Worm (Caenorhabditis elegans) whole organism, L1 larva: ENCODE results near the gene W04B5.5.

Experiments used
- C16A3.4 ChIP-seq: fragments of 150-350 bp; optimal IDR thresholded peaks from 2 replicates; lab custom pipeline; 2014; ENCODE audit warnings: missing biosample characterization, missing genetic modification characterization
- C34B4.2 ChIP-seq: sonication (generic microtip); optimal IDR thresholded peaks from 2 replicates; lab custom pipeline; 2017; ENCODE audit warnings: mild to moderate bottlenecking, missing genetic modification characterization, missing compliant biosample characterization
- F16B12.6 ChIP-seq: fragments of 150-350 bp; optimal IDR thresholded peaks from 2 replicates; lab custom pipeline; 2014; ENCODE audit warnings: missing biosample characterization, missing genetic modification characterization
- aha-1 ChIP-seq: fragments of 150-350 bp; optimal IDR thresholded peaks from 2 replicates; lab custom pipeline; 2014; ENCODE audit warnings: missing biosample characterization, missing genetic modification characterization
- ama-1 ChIP-seq: fragments of 150-350 bp; optimal IDR thresholded peaks from 2 replicates; lab custom pipeline; 2014
- ceh-63 ChIP-seq: fragments of 200-800 bp; sonication (Bioruptor generic); optimal IDR thresholded peaks from 2 replicates; lab custom pipeline; 2018; ENCODE audit warnings: mild to moderate bottlenecking, missing genetic modification characterization, missing compliant biosample characterization
- ceh-8 ChIP-seq: fragments of 200-800 bp; sonication (Bioruptor generic); optimal IDR thresholded peaks from 2 replicates; lab custom pipeline; 2018; ENCODE audit warnings: mild to moderate bottlenecking, missing genetic modification characterization, moderate library complexity, missing compliant biosample characterization
- ceh-88 ChIP-seq: fragments of 200-800 bp; sonication (Bioruptor generic); IDR thresholded peaks from 2 replicates; pipeline ENCODE4 v1.3.6; 2022; ENCODE audit warnings: missing genetic modification characterization, missing compliant biosample characterization
- ceh-90 ChIP-seq: sonication (generic microtip); optimal IDR thresholded peaks from 2 replicates; lab custom pipeline; 2016; ENCODE audit warnings: missing genetic modification characterization, missing compliant biosample characterization
- ces-1 ChIP-seq: fragments of 150-350 bp; optimal IDR thresholded peaks from 2 replicates; lab custom pipeline; 2014; ENCODE audit warnings: missing biosample characterization, missing genetic modification reagents, missing genetic modification characterization
- dpl-1 ChIP-seq, 3 experiments: fragments of 150-350 bp in 2 of 3; sonication (generic microtip) in 1 of 3; optimal IDR thresholded peaks; 2 replicates each; lab custom pipeline; 2014 to 2017; ENCODE audit warnings: missing biosample characterization in 3 of 3, missing genetic modification characterization in 3 of 3, missing genetic modification reagents in 3 of 3
- efl-1 ChIP-seq, 4 experiments: fragments of 150-350 bp; optimal IDR thresholded peaks in 3 of 4; peaks in 1 of 4; 1 replicate in 1 of 4; 2 replicates in 3 of 4; lab custom pipeline; 2014; ENCODE audit warnings: missing biosample characterization in 2 of 4, missing genetic modification characterization in 2 of 4, missing genetic modification reagents in 2 of 4
- efl-3 ChIP-seq: fragments of 200-800 bp; sonication (Bioruptor generic); optimal IDR thresholded peaks from 2 replicates; lab custom pipeline; 2018; ENCODE audit warnings: mild to moderate bottlenecking, missing genetic modification characterization, missing compliant biosample characterization
- egl-13 ChIP-seq: sonication (generic microtip); optimal IDR thresholded peaks from 2 replicates; lab custom pipeline; 2016; ENCODE audit warnings: missing genotype, missing genetic modification reagents, missing genetic modification characterization, missing compliant biosample characterization
- elt-3 ChIP-seq, 6 experiments: fragments of 150-350 bp in 1 of 6; sonication (generic microtip); optimal IDR thresholded peaks; 2 replicates each; lab custom pipeline; 2017 to 2018; ENCODE audit warnings: missing biosample characterization in 6 of 6, missing genetic modification characterization in 6 of 6, inconsistent platforms in 1 of 6
- grh-1 ChIP-seq: fragments of 200-800 bp; sonication (Bioruptor generic); IDR thresholded peaks from 2 replicates; pipeline ENCODE4 v1.3.6; 2022; ENCODE audit warnings: missing genetic modification reagents, missing genetic modification characterization, missing compliant biosample characterization
- hlh-17 ChIP-seq: fragments of 200-800 bp; sonication (Bioruptor generic); optimal IDR thresholded peaks from 2 replicates; lab custom pipeline; 2018; ENCODE audit warnings: missing genetic modification characterization, mild to moderate bottlenecking, missing compliant biosample characterization, moderate library complexity, borderline replicate concordance
- hpl-2 ChIP-seq: fragments of 150-350 bp; optimal IDR thresholded peaks from 2 replicates; lab custom pipeline; 2014; ENCODE audit warnings: missing biosample characterization, missing genetic modification reagents, missing genetic modification characterization
- irx-1 ChIP-seq: sonication (generic microtip); optimal IDR thresholded peaks from 2 replicates; lab custom pipeline; 2016; ENCODE audit warnings: missing genetic modification characterization, missing compliant biosample characterization
- jun-1 ChIP-seq: fragments of 150-350 bp; optimal IDR thresholded peaks from 2 replicates; lab custom pipeline; 2014; ENCODE audit warnings: missing biosample characterization, missing genetic modification reagents, missing genetic modification characterization
- lin-39 ChIP-seq: fragments of 150-350 bp; optimal IDR thresholded peaks from 2 replicates; lab custom pipeline; 2014; ENCODE audit warnings: missing biosample characterization, missing genetic modification reagents, missing genetic modification characterization
- lsy-2 ChIP-seq, 2 experiments: fragments of 150-350 bp; optimal IDR thresholded peaks; 2 replicates each; lab custom pipeline; 2014; ENCODE audit warnings: missing biosample characterization in 2 of 2, missing genetic modification characterization in 2 of 2
- mab-9 ChIP-seq: fragments of 200-800 bp; sonication (Bioruptor generic); IDR thresholded peaks from 2 replicates; pipeline ENCODE4 v1.3.6; 2022; ENCODE audit warnings: missing genetic modification reagents, missing genetic modification characterization, missing compliant biosample characterization
- mdl-1 ChIP-seq, 2 experiments: fragments of 150-350 bp; optimal IDR thresholded peaks; 2 replicates each; lab custom pipeline; 2014 to 2017; ENCODE audit warnings: missing biosample characterization in 2 of 2, missing genetic modification characterization in 2 of 2, inconsistent platforms in 1 of 2
- mef-2 ChIP-seq: fragments of 150-350 bp; optimal IDR thresholded peaks from 2 replicates; lab custom pipeline; 2014; ENCODE audit warnings: missing biosample characterization, missing genetic modification characterization
- mep-1 ChIP-seq: fragments of 150-350 bp; optimal IDR thresholded peaks from 2 replicates; lab custom pipeline; 2014; ENCODE audit warnings: missing biosample characterization, missing genetic modification characterization
- nhr-11 ChIP-seq: fragments of 150-350 bp; optimal IDR thresholded peaks from 2 replicates; lab custom pipeline; 2014; ENCODE audit warnings: missing biosample characterization, missing genetic modification characterization
- nhr-19 ChIP-seq: fragments of 200-800 bp; sonication (Bioruptor generic); conservative IDR thresholded peaks from 2 replicates; pipeline ENCODE4 v1.3.6; 2022; ENCODE audit warnings: missing genetic modification characterization, missing compliant biosample characterization
- nhr-237 ChIP-seq: fragments of 150-350 bp; optimal IDR thresholded peaks from 2 replicates; lab custom pipeline; 2014; ENCODE audit warnings: missing biosample characterization, missing genetic modification characterization
- nhr-28 ChIP-seq: fragments of 150-350 bp; optimal IDR thresholded peaks from 2 replicates; lab custom pipeline; 2014; ENCODE audit warnings: missing biosample characterization, missing genetic modification characterization
- nhr-84 ChIP-seq: sonication (generic microtip); optimal IDR thresholded peaks from 2 replicates; lab custom pipeline; 2017; ENCODE audit warnings: missing biosample characterization, missing genetic modification characterization
- nhr-85 ChIP-seq: sonication (generic microtip); peaks from one replicate; lab custom pipeline; 2016; ENCODE audit warnings: missing genetic modification characterization, inconsistent platforms, missing compliant biosample characterization
- nhr-90 ChIP-seq: sonication (generic microtip); optimal IDR thresholded peaks from 2 replicates; lab custom pipeline; 2016; ENCODE audit warnings: mild to moderate bottlenecking, missing genetic modification characterization, missing compliant biosample characterization; ENCODE audit not compliant: poor library complexity
- pag-3 ChIP-seq: sonication (generic microtip); optimal IDR thresholded peaks from 2 replicates; lab custom pipeline; 2017; ENCODE audit warnings: missing genetic modification characterization, mild to moderate bottlenecking, missing compliant biosample characterization, antibody characterized with exemption, borderline replicate concordance; ENCODE audit not compliant: insufficient read depth
- pqm-1 ChIP-seq: sonication (generic microtip); optimal IDR thresholded peaks from 3 replicates; lab custom pipeline; 2017; ENCODE audit warnings: missing biosample characterization, missing genetic modification characterization
- rnt-1 ChIP-seq: sonication (generic microtip); optimal IDR thresholded peaks from 2 replicates; lab custom pipeline; 2016; ENCODE audit warnings: mild to moderate bottlenecking, missing genetic modification characterization, moderate library complexity, missing compliant biosample characterization
- snu-23 ChIP-seq: sonication (generic microtip); optimal IDR thresholded peaks from 2 replicates; lab custom pipeline; 2016; ENCODE audit warnings: missing genetic modification characterization, missing compliant biosample characterization
- sox-4 ChIP-seq: sonication (generic microtip); optimal IDR thresholded peaks from 2 replicates; lab custom pipeline; 2016; ENCODE audit warnings: missing genetic modification characterization, missing compliant biosample characterization
- sup-37 ChIP-seq: fragments of 200-800 bp; sonication (Bioruptor generic); optimal IDR thresholded peaks from 2 replicates; lab custom pipeline; 2018; ENCODE audit warnings: mild to moderate bottlenecking, missing genetic modification characterization, missing compliant biosample characterization
- swsn-7 ChIP-seq: sonication (generic microtip); optimal IDR thresholded peaks from 2 replicates; lab custom pipeline; 2016; ENCODE audit warnings: missing genetic modification characterization, missing compliant biosample characterization
- tbx-2 ChIP-seq: sonication (generic microtip); optimal IDR thresholded peaks from 2 replicates; lab custom pipeline; 2016; ENCODE audit warnings: missing genetic modification characterization, missing compliant biosample characterization
- tlp-1 ChIP-seq: fragments of 150-350 bp; optimal IDR thresholded peaks from 2 replicates; lab custom pipeline; 2014; ENCODE audit warnings: missing biosample characterization, missing genetic modification characterization
- unc-30 ChIP-seq: sonication (generic microtip); optimal IDR thresholded peaks from 2 replicates; lab custom pipeline; 2017; ENCODE audit warnings: missing biosample characterization, missing genetic modification characterization
- unc-62 ChIP-seq: fragments of 150-350 bp; optimal IDR thresholded peaks from 2 replicates; lab custom pipeline; 2014; ENCODE audit warnings: missing biosample characterization, missing genetic modification reagents, missing genetic modification characterization
- unc-86 ChIP-seq: sonication (generic microtip); optimal IDR thresholded peaks from 2 replicates; lab custom pipeline; 2016; ENCODE audit warnings: missing genetic modification characterization, missing compliant biosample characterization
- unc-98 ChIP-seq: fragments of 200-800 bp; sonication (Bioruptor generic); IDR thresholded peaks from 2 replicates; pipeline ENCODE4 v1.3.6; 2022; ENCODE audit warnings: missing genetic modification characterization, missing compliant biosample characterization
- xbp-1 ChIP-seq: sonication (generic microtip); optimal IDR thresholded peaks from 2 replicates; lab custom pipeline; 2016; ENCODE audit warnings: missing genetic modification characterization, missing compliant biosample characterization
- zag-1 ChIP-seq: fragments of 150-350 bp; optimal IDR thresholded peaks from 2 replicates; lab custom pipeline; 2014; ENCODE audit warnings: missing biosample characterization, missing genetic modification characterization
- zip-4 ChIP-seq: fragments of 200-800 bp; sonication (Bioruptor generic); optimal IDR thresholded peaks from 2 replicates; lab custom pipeline; 2018; ENCODE audit warnings: mild to moderate bottlenecking, missing genetic modification characterization, moderate library complexity, missing compliant biosample characterization
- ztf-11 ChIP-seq, 2 experiments: sonication (generic microtip); optimal IDR thresholded peaks; 2 replicates each; lab custom pipeline; 2016 to 2017; ENCODE audit warnings: missing genetic modification characterization in 2 of 2, missing biosample characterization in 1 of 2, missing compliant biosample characterization in 1 of 2
- ztf-4 ChIP-seq: fragments of 150-350 bp; optimal IDR thresholded peaks from 2 replicates; lab custom pipeline; 2014; ENCODE audit warnings: missing biosample characterization, missing genetic modification characterization

The W04B5.5 gene

ce11 chrIII:2375918-2376317, 42.1 kb downstream of the W04B5.5 start, which contains the start of gene H14E04.2 (continued):
- 0 out of 2 replicates have a peak, but pooled peaks have one; percentile 16 for TF ChIP-seq mab-9 (GFP tag; lab: Robert Waterston, UW)
- TF ChIP-seq egl-13 (tag; lab: Kevin White, UChicago): peak; percentile 65
- TF ChIP-seq dpl-1 (GFP tag; optimal IDR thresholded peaks at IDR 0.05; lab: Kevin White, UChicago): peak; percentile 94 to 96 (median 95)
- no peak for TF ChIP-seq tlp-1
- no peak for TF ChIP-seq pqm-1 (tag; lab: Kevin White, UChicago)
- TF ChIP-seq snu-23 (GFP tag; lab: Kevin White, UChicago): peak; percentile 89
- peak; percentile 87 for TF ChIP-seq xbp-1 (tag; lab: Kevin White, UChicago)
- TF ChIP-seq grh-1: peak; percentile 77
- peak in 1 of 2 experiments; percentile 51 for TF ChIP-seq ztf-11 (tag; optimal IDR thresholded peaks at IDR 0.05; lab: Kevin White, UChicago)
- no peak for TF ChIP-seq hpl-2 (GFP tag; lab: Kevin White, UChicago)
- peak; percentile 85 for TF ChIP-seq rnt-1 (tag; lab: Kevin White, UChicago)
- no peak for TF ChIP-seq hlh-17 (GFP tag; lab: Kevin White, UChicago)
- no peak for TF ChIP-seq nhr-28 (tag; lab: Kevin White, UChicago)
- no peak for TF ChIP-seq ces-1 (GFP tag; lab: Kevin White, UChicago)
- TF ChIP-seq zag-1 (tag; lab: Kevin White, UChicago): no peak
- no peak for TF ChIP-seq aha-1
- peak; percentile 93 for TF ChIP-seq nhr-85 (tag; lab: Kevin White, UChicago)
- peak; percentile 62 for TF ChIP-seq unc-86 (tag; lab: Kevin White, UChicago)
- TF ChIP-seq irx-1 (tag; lab: Kevin White, UChicago): peak; percentile 63
- no peak for TF ChIP-seq ama-1
- peak; percentile 86 for TF ChIP-seq mep-1 (tag; lab: Kevin White, UChicago)
- peak; percentile 63 for TF ChIP-seq F16B12.6
- peak; percentile 72 for TF ChIP-seq jun-1 (tag; lab: Kevin White, UChicago)
- TF ChIP-seq pag-3 (tag; lab: Kevin White, UChicago): no peak
- no peak for TF ChIP-seq ceh-63 (GFP tag; lab: Kevin White, UChicago)
- TF ChIP-seq ceh-90: no peak
- no peak for TF ChIP-seq sup-37 (GFP tag; lab: Kevin White, UChicago)
- TF ChIP-seq swsn-7 (tag; lab: Kevin White, UChicago): peak; percentile 81
- no peak for TF ChIP-seq mef-2 (tag; lab: Kevin White, UChicago)
- TF ChIP-seq sox-4 (tag; lab: Kevin White, UChicago): no peak
- TF ChIP-seq zip-4 (GFP tag; lab: Kevin White, UChicago): peak; percentile 55
- no peak for TF ChIP-seq unc-30 (tag; lab: Kevin White, UChicago)
- peak; percentile 87 for TF ChIP-seq C16A3.4 (tag; lab: Kevin White, UChicago)
- peak; percentile 98 to 99 for TF ChIP-seq efl-1 (optimal IDR thresholded peaks at IDR 0.05; lab: Kevin White, UChicago)
- TF ChIP-seq efl-1 (GFP tag; optimal IDR thresholded peaks at IDR 0.05 in 1 of 2; lab: Kevin White, UChicago): peak; percentile 95 to 100
- TF ChIP-seq lin-39 (tag; lab: Kevin White, UChicago): peak; percentile 1
- peak in 2 of 6 experiments; percentile 61 to 85 for TF ChIP-seq elt-3 (tag; optimal IDR thresholded peaks at IDR 0.05; lab: Kevin White, UChicago)
- no peak for TF ChIP-seq efl-3 (GFP tag; lab: Kevin White, UChicago)
- no peak for TF ChIP-seq ztf-4 (tag; lab: Kevin White, UChicago)
- TF ChIP-seq nhr-84 (tag; lab: Kevin White, UChicago): no peak
- no peak for TF ChIP-seq ceh-8 (GFP tag; lab: Kevin White, UChicago)
- peak; percentile 73 for TF ChIP-seq nhr-90 (tag; lab: Kevin White, UChicago)
- no peak for TF ChIP-seq unc-62
- peak; percentile 84 to 92 for TF ChIP-seq lsy-2 (tag; optimal IDR thresholded peaks at IDR 0.05; lab: Kevin White, UChicago)
- peak in 1 of 2 experiments; percentile 73 for TF ChIP-seq mdl-1 (tag; optimal IDR thresholded peaks at IDR 0.05; lab: Kevin White, UChicago)
- TF ChIP-seq tbx-2 (tag; lab: Kevin White, UChicago): peak; percentile 78
- TF ChIP-seq nhr-237 (tag; lab: Kevin White, UChicago): peak; percentile 28
- TF ChIP-seq nhr-11 (tag; lab: Kevin White, UChicago): peak; percentile 0
- TF ChIP-seq nhr-19: peak; percentile 78
- no peak for TF ChIP-seq C34B4.2 (tag; lab: Kevin White, UChicago)
- TF ChIP-seq ceh-88 (GFP tag; lab: Robert Waterston, UW): 0 out of 2 replicates have a peak, but pooled peaks have one; percentile 24
- TF ChIP-seq unc-98 (GFP tag; lab: Robert Waterston, UW): peak; percentile 32; the same call in 1 of the 2 replicates
- TF ChIP-seq, all 84 proteins: peak for 51
